Worm (Caenorhabditis elegans): ENCODE data around the gene fubl-3.

ce11 chrX:17466615-17467014, 32.4 kb downstream of the fubl-3 start, which contains the start of gene ZK54.3:
- TF ChIP-seq nhr-237 (tag; optimal IDR thresholded peaks at IDR 0.05) (no peak), ztf-11 (tag; optimal IDR thresholded peaks at IDR 0.05) (no peak), snpc-4 (tag; optimal IDR thresholded peaks at IDR 0.05) (no peak), drap-1 (GFP tag; optimal IDR thresholded peaks at IDR 0.05) (no peak), ces-1 (GFP tag; optimal IDR thresholded peaks at IDR 0.05) (no peak), sem-2 (GFP tag; optimal IDR thresholded peaks at IDR 0.05) (no peak), ceh-43 (GFP tag; optimal IDR thresholded peaks at IDR 0.05) (no peak), unc-39 (tag; optimal IDR thresholded peaks at IDR 0.05) (no peak), ceh-83 (GFP tag; optimal IDR thresholded peaks at IDR 0.05) (no peak)
